Fruit fly (Drosophila melanogaster) whole organism, pupa: ENCODE results near the gene CG46467.

Experiments used
- CG10348 ChIP-seq: fragments of 200-800 bp; sonication (Bioruptor generic); IDR thresholded peaks from 2 replicates; pipeline ENCODE4 v1.3.6; 2022; ENCODE audit warnings: missing biosample characterization, missing genetic modification characterization
- CG12605 ChIP-seq: fragments of 200-800 bp; sonication (Bioruptor generic); IDR thresholded peaks from 2 replicates; pipeline ENCODE4 v1.3.6; 2022; ENCODE audit warnings: missing biosample characterization, missing genetic modification characterization
- CG13204 ChIP-seq: fragments of 200-800 bp; sonication (Bioruptor generic); optimal IDR thresholded peaks from 2 replicates; lab custom pipeline; 2018; ENCODE audit warnings: missing biosample characterization, mild to moderate bottlenecking, missing genetic modification characterization, moderate library complexity
- CG14655 ChIP-seq: fragments of 200-800 bp; sonication (Bioruptor generic); optimal IDR thresholded peaks from 3 replicates; lab custom pipeline; 2017; ENCODE audit warnings: mild to moderate bottlenecking, missing biosample characterization, missing genetic modification reagents, missing genetic modification characterization
- CG15710 ChIP-seq: fragments of 200-800 bp; sonication (Bioruptor generic); optimal IDR thresholded peaks from 2 replicates; lab custom pipeline; 2018; ENCODE audit warnings: missing biosample characterization, mild to moderate bottlenecking, missing genetic modification characterization, moderate library complexity
- CG17806 ChIP-seq: fragments of 200-800 bp; sonication (Bioruptor generic); optimal IDR thresholded peaks from 2 replicates; lab custom pipeline; 2018; ENCODE audit warnings: missing biosample characterization, mild to moderate bottlenecking, missing genetic modification characterization, moderate library complexity
- CG32121 ChIP-seq: fragments of 200-800 bp; sonication (Bioruptor generic); IDR thresholded peaks from 2 replicates; pipeline ENCODE4 v1.3.6; 2022; ENCODE audit warnings: missing biosample characterization, missing genetic modification characterization
- CG34367 ChIP-seq: fragments of 200-800 bp; sonication (Bioruptor generic); optimal IDR thresholded peaks from 2 replicates; lab custom pipeline; 2018; ENCODE audit warnings: missing biosample characterization, mild to moderate bottlenecking, missing genetic modification characterization
- CG4496 ChIP-seq: fragments of 200-800 bp; sonication (Bioruptor generic); IDR thresholded peaks from 3 replicates; pipeline ENCODE4 v1.3.6; 2022; ENCODE audit warnings: missing biosample characterization, missing genetic modification characterization
- CG8159 ChIP-seq: fragments of 200-800 bp; sonication (Bioruptor generic); optimal IDR thresholded peaks from 3 replicates; lab custom pipeline; 2018; ENCODE audit warnings: missing biosample characterization, mild to moderate bottlenecking, missing genetic modification characterization, moderate library complexity
- CG8301 ChIP-seq: fragments of 200-800 bp; sonication (Bioruptor generic); optimal IDR thresholded peaks from 2 replicates; lab custom pipeline; 2018; ENCODE audit warnings: missing biosample characterization, mild to moderate bottlenecking, missing genetic modification characterization
- CG9948 ChIP-seq: fragments of 200-800 bp; sonication (Bioruptor generic); optimal IDR thresholded peaks from 2 replicates; lab custom pipeline; 2018; ENCODE audit warnings: missing biosample characterization, mild to moderate bottlenecking, missing genetic modification characterization, moderate library complexity
- D1 ChIP-seq: fragments of 200-800 bp; sonication (Bioruptor generic); optimal IDR thresholded peaks from 2 replicates; lab custom pipeline; 2018; ENCODE audit warnings: missing biosample characterization, mild to moderate bottlenecking, missing genetic modification characterization, moderate library complexity
- EcR ChIP-seq: fragments of 200-800 bp; sonication (Bioruptor generic); optimal IDR thresholded peaks from 3 replicates; lab custom pipeline; 2019; ENCODE audit warnings: missing biosample characterization, missing genetic modification characterization, mild to moderate bottlenecking, moderate library complexity, missing genetic modification reagents
- Ets98B ChIP-seq: fragments of 200-800 bp; sonication (Bioruptor generic); IDR thresholded peaks from 2 replicates; pipeline ENCODE4 v1.3.6; 2022; ENCODE audit warnings: missing biosample characterization, missing genetic modification characterization
- Pif1A ChIP-seq: fragments of 200-800 bp; sonication (Bioruptor generic); optimal IDR thresholded peaks from 3 replicates; lab custom pipeline; 2016; ENCODE audit warnings: missing biosample characterization, missing genetic modification characterization
- Pif1B ChIP-seq: fragments of 200-800 bp; sonication (Bioruptor generic); optimal IDR thresholded peaks from 3 replicates; lab custom pipeline; 2016; ENCODE audit warnings: missing biosample characterization, missing genetic modification characterization
- Snoo ChIP-seq: fragments of 200-800 bp; sonication (Bioruptor generic); optimal IDR thresholded peaks from 3 replicates; lab custom pipeline; 2017; ENCODE audit warnings: missing biosample characterization, mild to moderate bottlenecking, missing genetic modification characterization, inconsistent platforms
- fd96Ca ChIP-seq: fragments of 200-800 bp; sonication (Bioruptor generic); IDR thresholded peaks from 3 replicates; pipeline ENCODE4 v1.3.6; 2022; ENCODE audit warnings: missing biosample characterization, missing genetic modification characterization
- gl ChIP-seq: fragments of 200-800 bp; sonication (Bioruptor generic); optimal IDR thresholded peaks from 2 replicates; lab custom pipeline; 2018; ENCODE audit warnings: missing biosample characterization, mild to moderate bottlenecking, missing genetic modification characterization
- rn ChIP-seq: fragments of 200-800 bp; sonication (Bioruptor generic); IDR thresholded peaks from 2 replicates; pipeline ENCODE4 v1.3.6; 2022; ENCODE audit warnings: missing biosample characterization, missing genetic modification characterization

CG46467 gene

dm6 chr3R:9911788-9912187, 37.3 kb downstream of the CG46467 start:
- TF ChIP-seq Pif1A (GFP tag; lab: Kevin White, UChicago) (no peak), CG8159 (tag; lab: Kevin White, UChicago) (no peak), Pif1B (no peak), CG12605 (GFP tag; lab: Robert Waterston, UW) (no peak), gl (tag; lab: Kevin White, UChicago) (no peak), CG32121 (no peak), CG14655 (no peak), fd96Ca (GFP tag; lab: Robert Waterston, UW) (no peak), Ets98B (GFP tag; lab: Robert Waterston, UW) (no peak)

DNA sequence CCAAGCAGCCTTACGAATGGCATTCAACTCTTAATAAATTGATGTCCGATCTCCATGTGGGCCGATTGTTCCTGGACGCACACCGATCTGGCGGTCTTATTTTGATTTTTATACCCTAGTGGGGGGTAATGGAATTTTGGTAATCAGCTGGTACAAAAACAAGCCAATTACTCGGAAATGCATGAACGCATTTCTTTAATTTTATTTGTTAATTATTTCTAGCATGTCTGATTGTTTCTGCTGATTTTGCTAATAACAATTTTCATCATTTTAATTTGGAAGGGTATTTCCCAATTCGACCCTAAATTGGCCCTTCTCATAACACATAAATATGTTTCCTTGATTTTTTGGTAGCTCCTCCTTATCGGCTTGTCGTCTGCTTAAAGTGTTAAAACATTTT, 39.0 kb downstream of the CG46467 start:
- TF ChIP-seq CG34367 (no peak), EcR (GFP tag; lab: Kevin White, UChicago) (no peak), CG32121 (no peak), CG9948 (tag; lab: Kevin White, UChicago) (no peak), CG17806 (tag; lab: Kevin White, UChicago) (no peak), CG12605 (GFP tag; lab: Robert Waterston, UW) (no peak), rn (GFP tag; lab: Robert Waterston, UW) (no peak), Ets98B (GFP tag; lab: Robert Waterston, UW) (no peak), Snoo (peak; percentile 84), CG15710 (tag; lab: Kevin White, UChicago) (no peak), Pif1A (GFP tag; lab: Kevin White, UChicago) (peak; percentile 60), CG4496 (GFP tag; lab: Robert Waterston, UW) (no peak), CG10348 (no peak), CG8301 (tag; lab: Kevin White, UChicago) (no peak), Pif1B (peak; percentile 9), fd96Ca (GFP tag; lab: Robert Waterston, UW) (no peak), CG8159 (tag; lab: Kevin White, UChicago) (peak; percentile 51)
- TF ChIP-seq, all 21 proteins: peak for 4

dm6 chr3R:9914287-9914686, 39.8 kb downstream of the CG46467 start:
- no peak for TF ChIP-seq rn (GFP tag; lab: Robert Waterston, UW)
- no peak for TF ChIP-seq Ets98B (GFP tag; lab: Robert Waterston, UW)
- TF ChIP-seq CG32121 = no peak
- TF ChIP-seq EcR (GFP tag; lab: Kevin White, UChicago) = no peak
- TF ChIP-seq CG15710 (tag; lab: Kevin White, UChicago) = no peak
- no peak for TF ChIP-seq CG34367

dm6 chr3R:9915682-9916081, 41.2 kb downstream of the CG46467 start:
- no peak for TF ChIP-seq D1 (tag; lab: Kevin White, UChicago)
- no peak for TF ChIP-seq CG17806 (tag; lab: Kevin White, UChicago)
- TF ChIP-seq CG13204 (GFP tag; lab: Kevin White, UChicago) = no peak
- no peak for TF ChIP-seq CG15710 (tag; lab: Kevin White, UChicago)
- TF ChIP-seq gl (tag; lab: Kevin White, UChicago) = no peak
- TF ChIP-seq Snoo = no peak
- no peak for TF ChIP-seq CG14655
- no peak for TF ChIP-seq CG34367
- TF ChIP-seq fd96Ca (GFP tag; lab: Robert Waterston, UW) = no peak
- TF ChIP-seq CG32121 = no peak
- TF ChIP-seq Pif1B = no peak
- no peak for TF ChIP-seq CG10348
- TF ChIP-seq CG9948 (tag; lab: Kevin White, UChicago) = no peak
- TF ChIP-seq Pif1A (GFP tag; lab: Kevin White, UChicago) = no peak
- TF ChIP-seq rn (GFP tag; lab: Robert Waterston, UW) = no peak
- TF ChIP-seq CG12605 (GFP tag; lab: Robert Waterston, UW) = no peak
- no peak for TF ChIP-seq CG8301 (tag; lab: Kevin White, UChicago)
- no peak for TF ChIP-seq CG8159 (tag; lab: Kevin White, UChicago)

DNA sequence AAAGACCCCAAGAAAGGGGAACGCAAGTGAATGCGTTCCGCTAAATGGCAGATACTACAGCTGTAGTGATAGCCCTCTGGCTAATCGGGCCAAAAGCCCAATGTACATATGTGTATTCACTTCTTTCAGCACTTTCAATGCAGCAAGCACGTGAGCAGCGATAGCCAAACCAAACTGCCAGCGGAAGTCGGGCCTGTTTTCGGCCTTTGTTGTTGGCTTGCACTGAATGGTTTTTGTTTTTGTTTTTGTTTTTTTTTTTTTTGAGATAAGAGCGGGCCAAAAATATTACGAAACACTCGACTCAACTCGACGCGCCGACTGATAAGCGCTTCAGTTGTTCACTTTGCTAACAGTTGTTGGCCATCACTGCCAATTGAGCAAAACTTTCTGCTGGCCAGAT, 42.9 kb downstream of the CG46467 start:
- no peak for TF ChIP-seq CG32121
- TF ChIP-seq CG8159 (tag; lab: Kevin White, UChicago) = no peak
- TF ChIP-seq D1 (tag; lab: Kevin White, UChicago) = no peak
- TF ChIP-seq CG4496 (GFP tag; lab: Robert Waterston, UW) = no peak
- TF ChIP-seq CG9948 (tag; lab: Kevin White, UChicago) = no peak
- TF ChIP-seq CG12605 (GFP tag; lab: Robert Waterston, UW) = no peak
- TF ChIP-seq CG17806 (tag; lab: Kevin White, UChicago) = no peak
- TF ChIP-seq rn (GFP tag; lab: Robert Waterston, UW) = no peak
- TF ChIP-seq Pif1B = no peak
- no peak for TF ChIP-seq fd96Ca (GFP tag; lab: Robert Waterston, UW)
- no peak for TF ChIP-seq CG15710 (tag; lab: Kevin White, UChicago)
- no peak for TF ChIP-seq gl (tag; lab: Kevin White, UChicago)
- TF ChIP-seq CG34367 = no peak
- TF ChIP-seq Ets98B (GFP tag; lab: Robert Waterston, UW) = no peak
- no peak for TF ChIP-seq CG8301 (tag; lab: Kevin White, UChicago)

DNA sequence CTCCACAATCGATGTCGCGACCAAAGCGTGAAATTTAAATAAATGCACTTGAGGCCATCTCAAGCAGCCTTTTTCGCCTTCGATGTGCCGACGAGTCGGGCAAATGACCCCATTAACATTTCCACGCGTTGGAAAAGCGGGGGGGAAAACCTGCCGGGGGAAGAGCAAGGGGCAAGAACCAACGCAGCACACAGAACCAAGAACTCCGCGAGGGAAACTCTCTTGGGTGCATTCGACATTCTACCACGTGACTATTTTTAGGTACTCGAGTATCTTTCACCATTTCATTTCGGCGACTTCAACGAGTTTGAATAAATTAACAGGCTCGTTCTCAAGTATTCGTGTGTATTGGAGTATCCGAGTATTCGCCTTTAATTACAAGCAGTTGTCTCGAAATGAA, 43.5 kb downstream of the CG46467 start:
- TF ChIP-seq fd96Ca (GFP tag; lab: Robert Waterston, UW) = no peak
- TF ChIP-seq CG15710 (tag; lab: Kevin White, UChicago) = no peak
- TF ChIP-seq CG17806 (tag; lab: Kevin White, UChicago) = no peak
- TF ChIP-seq CG9948 (tag; lab: Kevin White, UChicago) = no peak
- no peak for TF ChIP-seq CG13204 (GFP tag; lab: Kevin White, UChicago)
- TF ChIP-seq Pif1B = no peak
- TF ChIP-seq Snoo = no peak
- TF ChIP-seq rn (GFP tag; lab: Robert Waterston, UW) = no peak
- TF ChIP-seq, all 21 proteins: peak for 0
